Fruit fly (Drosophila melanogaster): ENCODE measurements around the gene Obp83ef.

DNA sequence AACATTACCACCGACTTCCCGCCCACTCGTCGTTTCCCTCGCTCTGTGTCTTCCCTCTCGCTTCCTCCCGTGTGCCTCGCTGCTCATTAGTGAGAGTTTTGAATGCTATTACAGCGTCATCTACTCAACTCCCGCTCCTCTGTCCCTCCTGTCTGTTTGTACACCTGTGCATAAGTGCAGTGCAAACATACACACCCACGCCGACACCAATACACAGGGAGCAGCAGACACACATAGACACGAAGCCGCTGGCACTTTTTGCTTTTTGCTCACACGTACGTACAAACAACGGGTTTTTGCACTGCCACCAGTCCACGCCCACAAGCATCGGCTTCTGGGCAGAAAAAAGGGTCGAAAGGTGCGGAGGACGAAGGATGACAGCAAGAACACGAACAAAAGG is 30.9 kb upstream of the Obp83ef start:
- TF ChIP-seq CG11294 (GFP tag; IDR thresholded peaks at IDR 0.05) (no peak), Eip93F (GFP tag; optimal IDR thresholded peaks at IDR 0.05) (no peak), Ets21C (GFP tag; optimal IDR thresholded peaks at IDR 0.05) (no peak), Eip78C (GFP tag) (no peak), Blimp-1 (GFP tag; optimal IDR thresholded peaks at IDR 0.05) (no peak)

Data from whole organism, prepupa.